Worm (Caenorhabditis elegans) whole organism, L2 larva: ENCODE data around the gene nhr-28.
A peak's percentile ranks its signal among the peaks of the same experiment; 100 is the strongest.

Source experiments
- C34F6.9 ChIP-seq: fragments of 150-350 bp; optimal IDR thresholded peaks from 2 replicates; lab custom pipeline; 2014; ENCODE audit warnings: missing biosample characterization, missing genetic modification characterization
- F13H6.1 ChIP-seq: sonication (generic microtip); optimal IDR thresholded peaks from 2 replicates; lab custom pipeline; 2016; ENCODE audit warnings: missing genetic modification characterization, missing compliant biosample characterization
- R02D3.7 ChIP-seq: fragments of 150-350 bp; optimal IDR thresholded peaks from 2 replicates; lab custom pipeline; 2014; ENCODE audit warnings: missing biosample characterization, missing genetic modification characterization
- Y55F3AM.14 ChIP-seq: fragments of 200-800 bp; sonication (Bioruptor generic); optimal IDR thresholded peaks from 2 replicates; lab custom pipeline; 2018; ENCODE audit warnings: mild to moderate bottlenecking, missing genetic modification characterization, missing compliant biosample characterization
- ZK546.5 ChIP-seq: sonication (generic microtip); optimal IDR thresholded peaks from 2 replicates; lab custom pipeline; 2017; ENCODE audit warnings: missing biosample characterization, missing genetic modification characterization
- alr-1 ChIP-seq: fragments of 150-350 bp; optimal IDR thresholded peaks from 2 replicates; lab custom pipeline; 2014; ENCODE audit warnings: missing biosample characterization, missing genetic modification characterization
- ama-1 ChIP-seq: fragments of 150-350 bp; optimal IDR thresholded peaks from 2 replicates; lab custom pipeline; 2018; ENCODE audit warnings: inconsistent platforms
- blmp-1 ChIP-seq: sonication (generic microtip); optimal IDR thresholded peaks from 2 replicates; lab custom pipeline; 2017; ENCODE audit warnings: missing genetic modification characterization, mild to moderate bottlenecking, missing compliant biosample characterization, antibody characterized with exemption, moderate library complexity; ENCODE audit not compliant: insufficient read depth
- ceh-16 ChIP-seq: fragments of 150-350 bp; optimal IDR thresholded peaks from 2 replicates; lab custom pipeline; 2014; ENCODE audit warnings: missing biosample characterization, missing genetic modification characterization
- ceh-82 ChIP-seq: fragments of 150-350 bp; optimal IDR thresholded peaks from 2 replicates; lab custom pipeline; 2014; ENCODE audit warnings: missing biosample characterization, missing genetic modification characterization
- crh-2 ChIP-seq: sonication (generic microtip); optimal IDR thresholded peaks from 2 replicates; lab custom pipeline; 2017; ENCODE audit warnings: missing biosample characterization, missing genetic modification characterization
- dmd-4 ChIP-seq: sonication (generic microtip); optimal IDR thresholded peaks from 2 replicates; lab custom pipeline; 2017; ENCODE audit warnings: missing biosample characterization, missing genetic modification characterization
- egl-27 ChIP-seq: sonication (generic microtip); optimal IDR thresholded peaks from 3 replicates; lab custom pipeline; 2017; ENCODE audit warnings: missing biosample characterization, missing genetic modification reagents, missing genetic modification characterization
- elt-1 ChIP-seq: fragments of 150-350 bp; optimal IDR thresholded peaks from 2 replicates; lab custom pipeline; 2014; ENCODE audit warnings: missing biosample characterization, missing genetic modification characterization
- elt-3 ChIP-seq: sonication (generic microtip); optimal IDR thresholded peaks from 2 replicates; lab custom pipeline; 2017; ENCODE audit warnings: missing biosample characterization, missing genetic modification characterization
- fos-1 ChIP-seq: fragments of 150-350 bp; optimal IDR thresholded peaks from 2 replicates; lab custom pipeline; 2014; ENCODE audit warnings: missing biosample characterization, missing genetic modification characterization
- gmeb-1 ChIP-seq: fragments of 150-350 bp; optimal IDR thresholded peaks from 2 replicates; lab custom pipeline; 2014; ENCODE audit warnings: missing biosample characterization, missing genetic modification characterization
- lin-11 ChIP-seq: fragments of 150-350 bp; sonication (generic microtip); optimal IDR thresholded peaks from 2 replicates; lab custom pipeline; 2014; ENCODE audit warnings: missing biosample characterization, missing genetic modification characterization, inconsistent platforms, mixed read lengths
- lin-13 ChIP-seq: fragments of 150-350 bp; optimal IDR thresholded peaks from 2 replicates; lab custom pipeline; 2014; ENCODE audit warnings: missing biosample characterization, missing genetic modification reagents, missing genetic modification characterization
- lin-39 ChIP-seq: fragments of 150-350 bp; optimal IDR thresholded peaks from 2 replicates; lab custom pipeline; 2014; ENCODE audit warnings: missing biosample characterization, missing genetic modification reagents, missing genetic modification characterization
- lsy-2 ChIP-seq, 2 experiments: fragments of 150-350 bp in 1 of 2; sonication (generic microtip) in 1 of 2; optimal IDR thresholded peaks; 2 replicates each; lab custom pipeline; 2014 to 2017; ENCODE audit warnings: missing biosample characterization in 2 of 2, missing genetic modification characterization in 2 of 2
- mab-5 ChIP-seq: fragments of 150-350 bp; optimal IDR thresholded peaks from 2 replicates; lab custom pipeline; 2014; ENCODE audit warnings: missing biosample characterization, missing genetic modification characterization
- mbf-1 ChIP-seq: sonication (generic microtip); optimal IDR thresholded peaks from 2 replicates; lab custom pipeline; 2017; ENCODE audit warnings: missing biosample characterization, missing genetic modification characterization
- mdl-1 ChIP-seq, 2 experiments: fragments of 150-350 bp in 1 of 2; sonication (generic microtip) in 1 of 2; optimal IDR thresholded peaks; 2 replicates each; lab custom pipeline; 2017; ENCODE audit warnings: missing biosample characterization in 2 of 2, missing genetic modification characterization in 2 of 2
- nhr-10 ChIP-seq: sonication (generic microtip); optimal IDR thresholded peaks from 2 replicates; lab custom pipeline; 2017; ENCODE audit warnings: missing biosample characterization, missing genetic modification characterization
- nhr-11 ChIP-seq: fragments of 150-350 bp; optimal IDR thresholded peaks from 2 replicates; lab custom pipeline; 2014; ENCODE audit warnings: missing biosample characterization, missing genetic modification characterization
- nhr-12 ChIP-seq: fragments of 150-350 bp; optimal IDR thresholded peaks from 2 replicates; lab custom pipeline; 2014; ENCODE audit warnings: missing biosample characterization, missing genetic modification characterization
- nhr-129 ChIP-seq: fragments of 150-350 bp; optimal IDR thresholded peaks from 2 replicates; lab custom pipeline; 2014; ENCODE audit warnings: missing biosample characterization, missing genetic modification characterization
- nhr-21 ChIP-seq: fragments of 150-350 bp; optimal IDR thresholded peaks from 2 replicates; lab custom pipeline; 2014; ENCODE audit warnings: missing biosample characterization, missing genetic modification characterization
- nhr-23 ChIP-seq: fragments of 150-350 bp; optimal IDR thresholded peaks from 2 replicates; lab custom pipeline; 2014; ENCODE audit warnings: missing biosample characterization, missing genetic modification reagents, missing genetic modification characterization
- nhr-237 ChIP-seq: fragments of 150-350 bp; optimal IDR thresholded peaks from 2 replicates; lab custom pipeline; 2014; ENCODE audit warnings: missing biosample characterization, missing genetic modification characterization
- nhr-25 ChIP-seq: fragments of 150-350 bp; sonication (generic microtip); optimal IDR thresholded peaks from 3 replicates; lab custom pipeline; 2014; ENCODE audit warnings: missing biosample characterization, missing genetic modification characterization
- nhr-6 ChIP-seq: fragments of 150-350 bp; optimal IDR thresholded peaks from 2 replicates; lab custom pipeline; 2014; ENCODE audit warnings: missing biosample characterization, missing genetic modification characterization
- nhr-77 ChIP-seq: fragments of 150-350 bp; optimal IDR thresholded peaks from 2 replicates; lab custom pipeline; 2014; ENCODE audit warnings: missing biosample characterization, missing genetic modification characterization
- peb-1 ChIP-seq: fragments of 150-350 bp; optimal IDR thresholded peaks from 2 replicates; lab custom pipeline; 2014; ENCODE audit warnings: missing biosample characterization, missing genetic modification characterization
- sem-4 ChIP-seq: fragments of 150-350 bp; optimal IDR thresholded peaks from 2 replicates; lab custom pipeline; 2014; ENCODE audit warnings: missing biosample characterization, missing genetic modification reagents, missing genetic modification characterization
- skn-1 ChIP-seq: sonication (generic microtip); optimal IDR thresholded peaks from 2 replicates; lab custom pipeline; 2017; ENCODE audit warnings: missing biosample characterization, missing genetic modification characterization
- sma-3 ChIP-seq: sonication (generic microtip); optimal IDR thresholded peaks from 2 replicates; lab custom pipeline; 2016; ENCODE audit warnings: missing genetic modification reagents, missing genetic modification characterization, missing compliant biosample characterization
- sma-9 ChIP-seq, 2 experiments: fragments of 150-350 bp in 1 of 2; sonication (generic microtip) in 1 of 2; optimal IDR thresholded peaks; 2 replicates each; lab custom pipeline; 2014 to 2016; ENCODE audit warnings: missing genetic modification characterization in 2 of 2, mild to moderate bottlenecking in 1 of 2, missing biosample characterization in 1 of 2, missing compliant biosample characterization in 1 of 2, missing genetic modification reagents in 1 of 2, moderate library complexity in 1 of 2
- snpc-4 ChIP-seq: fragments of 150-350 bp; optimal IDR thresholded peaks from 2 replicates; lab custom pipeline; 2014; ENCODE audit warnings: missing biosample characterization, missing genetic modification characterization
- unc-39 ChIP-seq: fragments of 150-350 bp; optimal IDR thresholded peaks from 2 replicates; lab custom pipeline; 2014; ENCODE audit warnings: missing biosample characterization, missing genetic modification characterization
- unc-55 ChIP-seq: fragments of 150-350 bp; sonication (generic microtip); optimal IDR thresholded peaks from 3 replicates; lab custom pipeline; 2014; ENCODE audit warnings: missing biosample characterization, missing genetic modification reagents, missing genetic modification characterization
- unc-62 ChIP-seq: fragments of 150-350 bp; optimal IDR thresholded peaks from 2 replicates; lab custom pipeline; 2014; ENCODE audit warnings: missing biosample characterization, missing genetic modification reagents, missing genetic modification characterization
- zag-1 ChIP-seq: fragments of 150-350 bp; optimal IDR thresholded peaks from 2 replicates; lab custom pipeline; 2014; ENCODE audit warnings: missing biosample characterization, missing genetic modification characterization
- ztf-11 ChIP-seq: sonication (generic microtip); optimal IDR thresholded peaks from 2 replicates; lab custom pipeline; 2017; ENCODE audit warnings: missing biosample characterization, missing genetic modification characterization
- ztf-4 ChIP-seq: fragments of 150-350 bp; optimal IDR thresholded peaks from 2 replicates; lab custom pipeline; 2014; ENCODE audit warnings: missing biosample characterization, missing genetic modification characterization

nhr-28 gene

ce11 chrX:16346212-16346883, 8.4 kb upstream of the nhr-28 start:
- TF ChIP-seq ztf-4 (no peak), mbf-1 (no peak), zag-1 (no peak), nhr-77 (tag; lab: Kevin White, UChicago) (no peak), unc-55 (no peak), unc-62 (GFP tag; lab: Kevin White, UChicago) (no peak), sem-4 (tag; lab: Kevin White, UChicago) (no peak), C34F6.9 (no peak), blmp-1 (no peak), crh-2 (peak; percentile 53), unc-39 (tag; lab: Kevin White, UChicago) (no peak), fos-1 (tag; lab: Kevin White, UChicago) (peak; percentile 71), mdl-1 (tag; optimal IDR thresholded peaks at IDR 0.05; lab: Kevin White, UChicago) (no peak), elt-1 (tag; lab: Kevin White, UChicago) (no peak), peb-1 (no peak), F13H6.1 (peak; percentile 35), egl-27 (no peak), nhr-12 (no peak), nhr-25 (tag; lab: Kevin White, UChicago) (no peak), nhr-11 (tag; lab: Kevin White, UChicago) (no peak), R02D3.7 (no peak), sma-3 (no peak), skn-1 (tag; lab: Kevin White, UChicago) (peak; percentile 90), sma-9 (GFP tag; optimal IDR thresholded peaks at IDR 0.05; lab: Kevin White, UChicago) (peak; percentile 80), sma-9 (tag; optimal IDR thresholded peaks at IDR 0.05; lab: Kevin White, UChicago) (no peak), ztf-11 (no peak), nhr-237 (tag; lab: Kevin White, UChicago) (no peak), alr-1 (tag; lab: Kevin White, UChicago) (no peak), dmd-4 (no peak), Y55F3AM.14 (GFP tag; lab: Kevin White, UChicago) (no peak), mab-5 (tag; lab: Kevin White, UChicago) (no peak), lin-11 (tag; lab: Kevin White, UChicago) (no peak), snpc-4 (tag; lab: Kevin White, UChicago) (no peak), lin-39 (tag; lab: Kevin White, UChicago) (no peak), nhr-129 (tag; lab: Kevin White, UChicago) (no peak), ama-1 (lab: Kevin White, UChicago) (no peak), ceh-82 (tag; lab: Kevin White, UChicago) (no peak), ZK546.5 (no peak), lin-13 (GFP tag; lab: Kevin White, UChicago) (no peak), gmeb-1 (tag; lab: Kevin White, UChicago) (no peak), nhr-10 (tag; lab: Kevin White, UChicago) (no peak), ceh-16 (no peak), elt-3 (no peak), nhr-23 (tag; lab: Kevin White, UChicago) (no peak), nhr-6 (tag; lab: Kevin White, UChicago) (no peak), lsy-2 (tag; optimal IDR thresholded peaks at IDR 0.05; lab: Kevin White, UChicago) (no peak)

ce11 chrX:16349019-16349418, 5.8 kb upstream of the nhr-28 start:
- TF ChIP-seq ceh-82 (tag; lab: Kevin White, UChicago) (no peak), mdl-1 (tag; optimal IDR thresholded peaks at IDR 0.05; lab: Kevin White, UChicago) (peak; percentile 12 to 14), skn-1 (tag; lab: Kevin White, UChicago) (peak; percentile 95), lsy-2 (tag; optimal IDR thresholded peaks at IDR 0.05; lab: Kevin White, UChicago) (peak in 1 of 2 experiments; percentile 36), F13H6.1 (peak; percentile 67), C34F6.9 (no peak), nhr-21 (peak; percentile 45), ZK546.5 (no peak), R02D3.7 (no peak), crh-2 (peak; percentile 50), sma-3 (peak; percentile 68), elt-3 (no peak), sma-9 (GFP tag; optimal IDR thresholded peaks at IDR 0.05; lab: Kevin White, UChicago) (peak; percentile 92), sma-9 (tag; optimal IDR thresholded peaks at IDR 0.05; lab: Kevin White, UChicago) (no peak), gmeb-1 (tag; lab: Kevin White, UChicago) (peak; percentile 30), elt-1 (tag; lab: Kevin White, UChicago) (peak; percentile 45), ztf-4 (no peak), blmp-1 (peak; percentile 46), egl-27 (peak; percentile 1), unc-55 (no peak), mbf-1 (no peak), nhr-25 (tag; lab: Kevin White, UChicago) (peak; percentile 9), zag-1 (no peak), fos-1 (tag; lab: Kevin White, UChicago) (peak; percentile 98), nhr-129 (tag; lab: Kevin White, UChicago) (peak; percentile 77)
